Fruit fly (Drosophila melanogaster): ENCODE data around the gene Ctns.

Gene Ctns

dm6 chr3R:23058858-23059257, at the start of gene Ctns:
Ctns (minus strand) TSS chr3R:23058958.
- TF ChIP-seq rn (GFP tag; IDR thresholded peaks at IDR 0.05) (no peak), CG14655 (GFP tag; optimal IDR thresholded peaks at IDR 0.05) (no peak), Ets98B (GFP tag; IDR thresholded peaks at IDR 0.05) (no peak), CG13204 (GFP tag; optimal IDR thresholded peaks at IDR 0.05) (no peak), CG17806 (tag; optimal IDR thresholded peaks at IDR 0.05) (no peak)

dm6 chr3R:23099233-23099632, 40.5 kb upstream of the Ctns start, which contains the start of gene CG6738:
CG6738 (plus strand) TSS chr3R:23099533.
- no peak for TF ChIP-seq gl (tag; optimal IDR thresholded peaks at IDR 0.05)
- no peak for TF ChIP-seq CG15710 (tag; optimal IDR thresholded peaks at IDR 0.05)
- TF ChIP-seq CG13204 (GFP tag; optimal IDR thresholded peaks at IDR 0.05), result no peak
- no peak for TF ChIP-seq fd96Ca (GFP tag; IDR thresholded peaks at IDR 0.05)
- TF ChIP-seq CG34367 (tag; optimal IDR thresholded peaks at IDR 0.05), result no peak
- TF ChIP-seq CG32121 (GFP tag; IDR thresholded peaks at IDR 0.05), result no peak
- TF ChIP-seq CG12605 (GFP tag; IDR thresholded peaks at IDR 0.05), result no peak
- no peak for TF ChIP-seq Snoo (tag; optimal IDR thresholded peaks at IDR 0.05)
- no peak for TF ChIP-seq Pif1B (GFP tag; optimal IDR thresholded peaks at IDR 0.05)
- no peak for TF ChIP-seq Pif1A (GFP tag; optimal IDR thresholded peaks at IDR 0.05)
- no peak for TF ChIP-seq CG9948 (tag; optimal IDR thresholded peaks at IDR 0.05)
- TF ChIP-seq CG14655 (GFP tag; optimal IDR thresholded peaks at IDR 0.05), result no peak
- TF ChIP-seq EcR (GFP tag; optimal IDR thresholded peaks at IDR 0.05), result no peak
- no peak for TF ChIP-seq Ets98B (GFP tag; IDR thresholded peaks at IDR 0.05)
- TF ChIP-seq rn (GFP tag; IDR thresholded peaks at IDR 0.05), result no peak
- TF ChIP-seq D1 (tag; optimal IDR thresholded peaks at IDR 0.05), result no peak
- TF ChIP-seq CG8159 (tag; optimal IDR thresholded peaks at IDR 0.05), result no peak

- TF ChIP-seq Snoo (tag; optimal IDR thresholded peaks at IDR 0.05), result no peak
- no peak for TF ChIP-seq CG15710 (tag; optimal IDR thresholded peaks at IDR 0.05)
- TF ChIP-seq CG8301 (tag; optimal IDR thresholded peaks at IDR 0.05), result no peak
- no peak for TF ChIP-seq rn (GFP tag; IDR thresholded peaks at IDR 0.05)
- no peak for TF ChIP-seq gl (tag; optimal IDR thresholded peaks at IDR 0.05)
- TF ChIP-seq CG13204 (GFP tag; optimal IDR thresholded peaks at IDR 0.05), result no peak
- TF ChIP-seq Pif1A (GFP tag; optimal IDR thresholded peaks at IDR 0.05), result no peak
Observed at dm6 chr3R:23097197-23097809, 38.5 kb upstream of the Ctns start, which contains the start of gene CG6733. CG6733 (plus strand) TSS chr3R:23097728.

dm6 chr3R:23095346-23095745, 36.6 kb upstream of the Ctns start, which contains the start of gene CG17109:
CG17109 (plus strand) TSS chr3R:23095690.
- no peak for TF ChIP-seq rn (GFP tag; IDR thresholded peaks at IDR 0.05)
- no peak for TF ChIP-seq CG9948 (tag; optimal IDR thresholded peaks at IDR 0.05)
- TF ChIP-seq CG34367 (tag; optimal IDR thresholded peaks at IDR 0.05), result no peak
- TF ChIP-seq D1 (tag; optimal IDR thresholded peaks at IDR 0.05), result no peak
- TF ChIP-seq CG32121 (GFP tag; IDR thresholded peaks at IDR 0.05), result no peak
- TF ChIP-seq CG10348 (GFP tag; IDR thresholded peaks at IDR 0.05), result no peak
- TF ChIP-seq Pif1A (GFP tag; optimal IDR thresholded peaks at IDR 0.05), result no peak
- no peak for TF ChIP-seq CG17806 (tag; optimal IDR thresholded peaks at IDR 0.05)
- TF ChIP-seq Pif1B (GFP tag; optimal IDR thresholded peaks at IDR 0.05), result no peak
- no peak for TF ChIP-seq CG8159 (tag; optimal IDR thresholded peaks at IDR 0.05)
- no peak for TF ChIP-seq CG4496 (GFP tag; IDR thresholded peaks at IDR 0.05)
- no peak for TF ChIP-seq CG15710 (tag; optimal IDR thresholded peaks at IDR 0.05)
- no peak for TF ChIP-seq CG13204 (GFP tag; optimal IDR thresholded peaks at IDR 0.05)
- TF ChIP-seq fd96Ca (GFP tag; IDR thresholded peaks at IDR 0.05), result no peak
- no peak for TF ChIP-seq CG14655 (GFP tag; optimal IDR thresholded peaks at IDR 0.05)
- no peak for TF ChIP-seq EcR (GFP tag; optimal IDR thresholded peaks at IDR 0.05)
- TF ChIP-seq Snoo (tag; optimal IDR thresholded peaks at IDR 0.05), result no peak
- no peak for TF ChIP-seq gl (tag; optimal IDR thresholded peaks at IDR 0.05)

dm6 chr3R:23091586-23092228, 32.9 kb upstream of the Ctns start, which contains the start of the genes CG17110 and CG6726:
CG17110 (plus strand) TSS chr3R:23091724.
CG6726 (plus strand) TSS chr3R:23091724.
- no peak for TF ChIP-seq CG4496 (GFP tag; IDR thresholded peaks at IDR 0.05)
- TF ChIP-seq CG17806 (tag; optimal IDR thresholded peaks at IDR 0.05), result no peak
- no peak for TF ChIP-seq CG9948 (tag; optimal IDR thresholded peaks at IDR 0.05)
- TF ChIP-seq CG32121 (GFP tag; IDR thresholded peaks at IDR 0.05), result no peak
- no peak for TF ChIP-seq fd96Ca (GFP tag; IDR thresholded peaks at IDR 0.05)
- no peak for TF ChIP-seq rn (GFP tag; IDR thresholded peaks at IDR 0.05)

- TF ChIP-seq CG15710 (tag; optimal IDR thresholded peaks at IDR 0.05), result no peak
- TF ChIP-seq Pif1B (GFP tag; optimal IDR thresholded peaks at IDR 0.05), result no peak
- no peak for TF ChIP-seq Ets98B (GFP tag; IDR thresholded peaks at IDR 0.05)
- no peak for TF ChIP-seq rn (GFP tag; IDR thresholded peaks at IDR 0.05)
- no peak for TF ChIP-seq D1 (tag; optimal IDR thresholded peaks at IDR 0.05)
- TF ChIP-seq Snoo (tag; optimal IDR thresholded peaks at IDR 0.05), result no peak
- no peak for TF ChIP-seq CG12605 (GFP tag; IDR thresholded peaks at IDR 0.05)
- no peak for TF ChIP-seq CG8301 (tag; optimal IDR thresholded peaks at IDR 0.05)
- no peak for TF ChIP-seq CG9948 (tag; optimal IDR thresholded peaks at IDR 0.05)
- TF ChIP-seq CG17806 (tag; optimal IDR thresholded peaks at IDR 0.05), result no peak
- TF ChIP-seq CG4496 (GFP tag; IDR thresholded peaks at IDR 0.05), result no peak
- no peak for TF ChIP-seq Pif1A (GFP tag; optimal IDR thresholded peaks at IDR 0.05)
- no peak for TF ChIP-seq gl (tag; optimal IDR thresholded peaks at IDR 0.05)
- TF ChIP-seq CG8159 (tag; optimal IDR thresholded peaks at IDR 0.05), result no peak
- TF ChIP-seq EcR (GFP tag; optimal IDR thresholded peaks at IDR 0.05), result no peak
Observed at dm6 chr3R:23088252-23088651, 29.5 kb upstream of the Ctns start.

All from whole organism, pupa.